Worm (Caenorhabditis elegans) whole organism, L4/young adult: ENCODE results near the gene cyp-35A3.

Source experiments
- W03F9.2 ChIP-seq: fragments of 150-350 bp; optimal IDR thresholded peaks from 2 replicates; lab custom pipeline; 2014; ENCODE audit warnings: missing biosample characterization, missing genetic modification characterization
- dao-5 ChIP-seq: sonication (generic microtip); optimal IDR thresholded peaks from 2 replicates; lab custom pipeline; 2016; ENCODE audit warnings: missing genotype, missing genetic modification characterization, moderate library complexity, missing compliant biosample characterization
- him-1 ChIP-seq: sonication (generic microtip); optimal IDR thresholded peaks from 2 replicates; lab custom pipeline; 2016; ENCODE audit warnings: missing genotype, missing genetic modification reagents, missing genetic modification characterization, missing compliant biosample characterization

cyp-35A3 gene

DNA sequence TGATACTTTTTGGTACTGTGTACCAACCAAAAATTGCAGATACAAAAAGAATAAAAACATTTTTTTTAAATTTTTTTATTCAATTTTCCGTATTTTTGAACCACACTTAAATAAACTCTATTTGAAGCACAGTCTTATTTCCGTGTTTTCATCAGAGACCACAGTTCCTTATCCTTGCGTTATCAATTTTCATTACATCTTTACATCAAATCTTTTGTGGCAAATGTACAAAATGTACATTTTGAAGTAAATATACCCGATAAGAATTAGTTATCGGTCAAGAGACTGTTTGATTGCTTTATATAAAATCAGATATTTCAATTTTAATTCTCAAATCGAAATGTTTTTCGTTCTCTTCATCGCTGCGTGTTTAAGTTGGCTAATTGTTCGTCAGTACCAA, at the start of gene cyp-35A3:
cyp-35A3 (plus strand) TSS at position 301 of the 400 bp plus-strand sequence.
- TF ChIP-seq W03F9.2 (tag; lab: Kevin White, UChicago) (no peak), him-1 (tag; lab: Kevin White, UChicago) (no peak), dao-5 (tag; lab: Kevin White, UChicago) (no peak)

DNA sequence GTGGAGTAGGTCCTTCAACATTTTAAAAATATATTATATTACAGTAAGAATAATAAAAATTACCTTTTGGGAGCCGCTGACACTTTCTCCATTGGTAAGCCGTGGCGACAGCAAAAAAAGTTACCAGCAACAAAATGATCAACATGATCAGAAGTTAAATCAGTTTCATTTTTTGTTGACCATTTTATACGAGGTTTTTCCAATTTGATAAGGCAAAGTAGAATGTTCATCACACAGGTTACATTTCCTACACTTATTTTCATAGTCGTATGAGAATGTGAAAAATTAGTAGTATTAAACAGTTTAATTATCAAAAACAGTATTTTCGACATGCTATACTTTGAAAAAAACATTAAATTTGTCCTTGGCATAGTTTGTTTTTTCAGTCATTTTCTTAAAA, 49.6 kb upstream of the cyp-35A3 start, which contains the start of gene cyp-34A10:
cyp-34A10 (minus strand) TSS at position 146 of the 400 bp plus-strand sequence.
- no peak for TF ChIP-seq him-1 (tag; lab: Kevin White, UChicago)
- TF ChIP-seq W03F9.2 (tag; lab: Kevin White, UChicago), result no peak
- TF ChIP-seq dao-5 (tag; lab: Kevin White, UChicago), result no peak

- TF ChIP-seq W03F9.2 (tag; lab: Kevin White, UChicago), result no peak
- TF ChIP-seq dao-5 (tag; lab: Kevin White, UChicago), result no peak
- no peak for TF ChIP-seq him-1 (tag; lab: Kevin White, UChicago)
These were observed 48.0 kb upstream of the cyp-35A3 start, which contains the start of gene str-82 for ce11 chrV:3974361-3974760. Gene str-82, plus strand, starts transcription at chrV:3974661.

ce11 chrV:3976964-3977363, 45.4 kb upstream of the cyp-35A3 start, which contains the start of gene str-83:
Gene str-83, plus strand, starts transcription at chrV:3977264.
- no peak for TF ChIP-seq W03F9.2 (tag; lab: Kevin White, UChicago)
- no peak for TF ChIP-seq him-1 (tag; lab: Kevin White, UChicago)
- no peak for TF ChIP-seq dao-5 (tag; lab: Kevin White, UChicago)

- TF ChIP-seq W03F9.2 (tag; lab: Kevin White, UChicago) (no peak), dao-5 (tag; lab: Kevin White, UChicago) (no peak), him-1 (tag; lab: Kevin White, UChicago) (no peak)
These were observed 43.4 kb upstream of the cyp-35A3 start, which contains the start of gene nlp-34 for ce11 chrV:3979053-3979452. Gene nlp-34, minus strand, starts transcription at chrV:3979134.

DNA sequence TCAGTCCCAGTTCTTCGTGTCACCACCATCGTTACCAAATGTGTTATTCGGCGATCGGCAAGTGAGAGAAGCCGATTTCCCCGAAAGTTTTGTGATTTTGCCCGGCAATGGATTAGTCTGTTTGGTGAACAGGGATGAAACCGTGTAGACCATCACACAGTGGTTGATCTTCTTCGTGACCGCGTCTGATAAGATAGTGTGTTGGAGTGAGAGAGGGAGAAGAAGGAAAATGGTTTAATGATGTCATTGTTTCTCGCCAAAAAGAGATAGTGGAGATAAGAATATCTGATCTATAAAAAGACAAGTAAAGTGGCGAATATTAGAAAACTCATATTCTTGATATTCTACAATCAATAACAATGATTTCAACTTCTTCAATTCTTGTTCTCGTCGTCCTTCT, 42.6 kb upstream of the cyp-35A3 start, which contains the start of gene nlp-31:
nlp-31 (plus strand) TSS at position 237 of the 400 bp plus-strand sequence.
- TF ChIP-seq dao-5 (tag; lab: Kevin White, UChicago), result no peak
- no peak for TF ChIP-seq him-1 (tag; lab: Kevin White, UChicago)
- TF ChIP-seq W03F9.2 (tag; lab: Kevin White, UChicago), result no peak

- TF ChIP-seq him-1 (tag; lab: Kevin White, UChicago), result no peak
- TF ChIP-seq W03F9.2 (tag; lab: Kevin White, UChicago), result no peak
- TF ChIP-seq dao-5 (tag; lab: Kevin White, UChicago), result no peak
These were observed 42.0 kb upstream of the cyp-35A3 start for ce11 chrV:3980228-3980933.

DNA sequence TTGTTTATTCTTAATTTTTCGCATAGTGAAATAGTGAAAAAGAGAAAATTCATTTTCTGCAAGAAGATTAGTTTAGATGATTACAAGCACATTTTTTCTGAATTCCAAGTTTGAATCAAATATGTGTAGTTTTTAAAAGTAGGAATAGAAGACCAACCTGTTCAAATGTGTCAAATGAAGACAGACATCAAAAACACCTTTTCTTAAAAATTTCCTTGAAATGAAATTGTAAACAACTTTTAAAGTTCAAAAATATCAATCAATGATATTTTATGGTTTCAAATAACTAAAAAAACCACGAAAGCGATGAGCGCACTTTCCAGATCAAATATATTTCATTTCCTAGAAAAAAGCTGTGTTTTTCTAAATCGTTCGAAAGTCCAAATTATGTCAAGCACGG, 40.7 kb upstream of the cyp-35A3 start, which contains the start of gene nlp-30:
nlp-30 (plus strand) TSS at position 301 of the 400 bp plus-strand sequence.
- TF ChIP-seq him-1 (tag; lab: Kevin White, UChicago), result no peak
- no peak for TF ChIP-seq W03F9.2 (tag; lab: Kevin White, UChicago)
- no peak for TF ChIP-seq dao-5 (tag; lab: Kevin White, UChicago)

DNA sequence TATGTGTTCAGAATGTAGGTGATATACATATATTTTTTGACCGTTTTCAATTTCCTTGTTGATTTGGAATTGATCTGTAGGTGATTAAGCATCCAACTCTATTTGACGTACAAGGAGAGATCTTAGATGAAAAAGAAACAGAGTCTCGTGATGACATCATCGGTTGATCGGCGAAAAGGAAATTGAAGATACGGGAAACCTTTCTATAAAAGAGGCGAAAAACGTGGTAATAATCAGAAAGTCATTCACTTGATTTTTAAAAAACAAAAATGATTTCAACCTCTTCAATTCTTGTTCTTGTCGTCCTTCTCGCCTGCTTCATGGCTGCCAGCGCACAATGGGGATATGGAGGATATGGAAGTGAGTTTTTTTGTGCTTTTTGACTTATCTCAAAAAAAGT, 38.2 kb upstream of the cyp-35A3 start, which contains the start of gene nlp-29:
nlp-29 (plus strand) TSS at position 248 of the 400 bp plus-strand sequence.
- TF ChIP-seq dao-5 (tag; lab: Kevin White, UChicago), result no peak
- TF ChIP-seq W03F9.2 (tag; lab: Kevin White, UChicago), result no peak
- no peak for TF ChIP-seq him-1 (tag; lab: Kevin White, UChicago)

DNA sequence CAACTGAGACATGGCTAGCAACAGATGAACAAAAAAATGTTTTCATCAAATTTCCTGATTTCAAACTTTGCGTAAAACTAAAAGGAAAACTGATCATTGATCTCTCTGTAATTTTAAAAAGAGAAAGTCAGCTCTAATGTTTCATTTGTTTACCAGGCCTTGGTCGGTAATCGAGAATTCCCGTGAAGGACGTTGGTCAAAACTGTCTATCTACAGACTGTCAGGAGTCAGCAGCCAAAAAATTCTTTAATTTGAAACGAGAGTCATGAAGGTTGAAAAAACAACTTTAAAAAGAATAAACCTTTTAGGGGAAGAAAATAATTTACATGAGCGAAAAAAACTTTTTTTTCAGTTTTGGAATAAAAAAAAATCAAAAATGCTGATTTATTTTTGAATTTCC, 37.3 kb upstream of the cyp-35A3 start:
- TF ChIP-seq dao-5 (tag; lab: Kevin White, UChicago), result no peak
- TF ChIP-seq him-1 (tag; lab: Kevin White, UChicago), result no peak
- no peak for TF ChIP-seq W03F9.2 (tag; lab: Kevin White, UChicago)

ce11 chrV:3987616-3988015, 34.8 kb upstream of the cyp-35A3 start, which contains the start of gene nlp-28:
Gene nlp-28, plus strand, starts transcription at chrV:3987900.
- TF ChIP-seq W03F9.2 (tag; lab: Kevin White, UChicago) (no peak), dao-5 (tag; lab: Kevin White, UChicago) (no peak), him-1 (tag; lab: Kevin White, UChicago) (no peak)

DNA sequence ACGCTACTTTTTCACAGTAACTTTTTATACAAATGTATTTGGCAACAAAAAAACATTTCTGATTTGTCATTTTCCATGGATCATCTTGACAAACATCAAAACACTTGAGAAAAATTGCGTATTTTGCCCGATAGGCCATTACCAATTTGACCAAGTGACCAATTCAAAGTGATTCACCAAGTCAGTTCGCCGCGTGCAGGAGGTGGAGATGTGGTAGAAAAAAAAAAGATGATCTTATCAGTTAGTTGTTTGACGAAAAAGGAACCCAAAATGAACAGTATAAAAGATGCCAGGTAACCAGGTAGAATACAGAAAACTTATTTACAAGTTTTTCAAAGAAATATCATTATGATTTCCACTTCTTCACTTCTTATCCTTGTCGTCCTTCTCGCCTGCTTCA, 33.3 kb upstream of the cyp-35A3 start, which contains the start of gene nlp-27:
nlp-27 (plus strand) TSS at position 309 of the 400 bp plus-strand sequence.
- no peak for TF ChIP-seq W03F9.2 (tag; lab: Kevin White, UChicago)
- TF ChIP-seq dao-5 (tag; lab: Kevin White, UChicago), result no peak
- no peak for TF ChIP-seq him-1 (tag; lab: Kevin White, UChicago)

DNA sequence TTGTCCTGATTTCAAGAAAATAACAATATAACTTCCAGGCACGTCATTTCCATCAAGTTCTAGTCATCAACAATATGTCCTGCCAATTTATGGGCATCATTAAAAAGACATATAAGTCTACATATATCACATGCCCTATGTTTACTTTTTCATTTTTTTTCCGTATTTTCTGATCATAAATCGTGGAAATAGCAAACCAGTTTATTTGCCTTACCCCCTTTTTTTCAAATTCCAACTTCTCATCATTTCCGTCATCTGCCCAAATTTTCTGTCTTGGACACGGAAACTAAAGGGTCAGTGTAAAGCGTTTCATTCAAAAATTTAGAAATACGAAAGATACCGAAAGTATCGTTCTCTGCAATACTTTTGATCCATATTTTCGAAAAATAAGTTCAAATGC, 30.1 kb upstream of the cyp-35A3 start:
- TF ChIP-seq W03F9.2 (tag; lab: Kevin White, UChicago) (no peak), him-1 (tag; lab: Kevin White, UChicago) (no peak), dao-5 (tag; lab: Kevin White, UChicago) (no peak)
